Fruit fly (Drosophila melanogaster): ENCODE measurements around the gene CG12011.
A peak's percentile ranks its signal among the peaks of the same experiment; 100 is the strongest.

Gene CG12011

DNA sequence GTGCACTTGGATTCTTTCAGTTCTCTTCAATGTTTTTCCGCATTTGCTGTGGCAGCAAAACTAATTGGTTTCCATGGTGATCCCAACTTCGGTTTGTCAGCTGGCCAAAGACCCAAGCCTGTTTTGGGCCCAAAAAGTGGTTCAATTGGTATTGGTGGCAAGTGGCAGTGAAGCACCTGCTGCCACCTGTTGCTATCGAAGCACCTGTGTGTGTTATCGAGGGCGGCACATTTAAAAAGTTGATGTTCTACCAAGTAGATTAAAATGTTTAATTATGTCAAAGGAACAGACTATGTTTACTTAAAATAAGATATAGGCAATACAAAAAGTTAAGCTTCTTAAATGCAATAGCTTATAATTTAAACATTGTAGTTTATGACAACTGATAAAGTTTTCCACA, 41.2 kb downstream of the CG12011 start, which contains the start of gene Oseg4 (continued):
- TF ChIP-seq Bgb (GFP tag; IDR thresholded peaks at IDR 0.05; ENCODE audit: partially characterized antibody) (no peak), Hey (tag; optimal IDR thresholded peaks at IDR 0.05) (no peak), Mes4 (GFP tag; optimal IDR thresholded peaks at IDR 0.05) (no peak), chinmo (GFP tag; IDR thresholded peaks at IDR 0.05; ENCODE audit: partially characterized antibody) (no peak), CG9797 (GFP tag; optimal IDR thresholded peaks at IDR 0.05) (no peak), schlank (tag; optimal IDR thresholded peaks at IDR 0.05) (no peak), nom (GFP tag; optimal IDR thresholded peaks at IDR 0.05) (no peak), trem (tag; optimal IDR thresholded peaks at IDR 0.05) (peak; percentile 34), Sry-δ (GFP tag; optimal IDR thresholded peaks at IDR 0.05) (peak; percentile 7), danr (GFP tag; IDR thresholded peaks at IDR 0.05) (no peak), Sry-β (GFP tag; optimal IDR thresholded peaks at IDR 0.05) (no peak), E2f2 (GFP tag; IDR thresholded peaks at IDR 0.05) (peak; percentile 72), wdn (GFP tag; IDR thresholded peaks at IDR 0.05) (no peak), ash1 (GFP tag; optimal IDR thresholded peaks at IDR 0.05) (no peak), gro (GFP tag; optimal IDR thresholded peaks at IDR 0.05) (no peak), D19B (GFP tag; optimal IDR thresholded peaks at IDR 0.05) (no peak), CG31441 (GFP tag; IDR thresholded peaks at IDR 0.05) (no peak), mam (GFP tag; optimal IDR thresholded peaks at IDR 0.05) (no peak), br (optimal IDR thresholded peaks at IDR 0.05) (no peak), gfzf (GFP tag; optimal IDR thresholded peaks at IDR 0.05) (peak; percentile 28), pita (GFP tag; optimal IDR thresholded peaks at IDR 0.05) (no peak), CG13424 (tag; optimal IDR thresholded peaks at IDR 0.05) (no peak), CG3281 (GFP tag; optimal IDR thresholded peaks at IDR 0.05) (no peak), CG6813 (GFP tag; optimal IDR thresholded peaks at IDR 0.05) (no peak), CG34422 (GFP tag; IDR thresholded peaks at IDR 0.05) (no peak), scrt (GFP tag; optimal IDR thresholded peaks at IDR 0.05) (peak; percentile 57), Vsx1 (GFP tag; optimal IDR thresholded peaks at IDR 0.05) (no peak), kah (GFP tag; optimal IDR thresholded peaks at IDR 0.05) (peak; percentile 80), corto (GFP tag; optimal IDR thresholded peaks at IDR 0.05) (no peak), zen (tag; optimal IDR thresholded peaks at IDR 0.05) (no peak), maf-S (GFP tag; optimal IDR thresholded peaks at IDR 0.05) (no peak)

DNA sequence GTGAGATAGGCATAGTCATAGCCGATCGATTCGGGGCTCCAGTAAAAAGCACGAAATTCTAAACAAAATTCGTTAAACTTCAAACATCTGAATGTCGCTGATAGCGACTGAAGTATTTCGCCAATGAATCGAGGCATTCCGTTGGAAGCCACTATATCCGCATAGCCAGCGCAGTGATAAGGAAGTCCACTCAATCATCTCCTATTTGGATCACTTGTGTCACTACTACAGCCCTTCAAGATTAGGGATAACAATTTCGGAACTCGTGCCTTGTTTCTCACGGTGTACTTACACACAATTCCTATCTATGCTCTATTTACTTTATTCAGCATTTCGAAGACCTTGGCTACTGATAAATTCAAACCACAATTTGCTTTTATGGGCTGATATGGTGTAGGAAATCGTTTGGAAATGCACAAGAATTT, 43.5 kb downstream of the CG12011 start, which contains the start of gene PIG-Wb:
PIG-Wb (minus strand) TSS at position 209 of the 425 bp plus-strand sequence.
- TF ChIP-seq tap (tag; optimal IDR thresholded peaks at IDR 0.05) (peak; percentile 20), dysf (GFP tag; IDR thresholded peaks at IDR 0.05) (peak; percentile 35; the same call in 2 of the 3 replicates), Mes4 (GFP tag; optimal IDR thresholded peaks at IDR 0.05) (no peak), Rfx (GFP tag; IDR thresholded peaks at IDR 0.05) (0 out of 2 replicates have a peak, but pooled peaks have one; percentile 3), Pdp1 (GFP tag; optimal IDR thresholded peaks at IDR 0.05) (peak in 1 of 2 experiments; percentile 15), CG6854 (GFP tag; optimal IDR thresholded peaks at IDR 0.05) (peak; percentile 55), CG2678 (tag; optimal IDR thresholded peaks at IDR 0.05) (peak; percentile 57), Dad (GFP tag; optimal IDR thresholded peaks at IDR 0.05) (peak; percentile 4), odd (GFP tag; optimal IDR thresholded peaks at IDR 0.05) (peak; percentile 2), CG12219 (GFP tag; optimal IDR thresholded peaks at IDR 0.05) (peak; percentile 14), PHDP (tag; optimal IDR thresholded peaks at IDR 0.05) (peak; percentile 34), CG15011 (GFP tag; optimal IDR thresholded peaks at IDR 0.05) (peak; percentile 22), CG14014 (GFP tag; IDR thresholded peaks at IDR 0.05) (0 out of 2 replicates have a peak, but pooled peaks have one; percentile 32), dmrt99B (tag; optimal IDR thresholded peaks at IDR 0.05) (peak; percentile 24), Six4 (GFP tag; optimal IDR thresholded peaks at IDR 0.05) (no peak), Xbp1 (GFP tag; optimal IDR thresholded peaks at IDR 0.05) (no peak), CG8281 (tag; optimal IDR thresholded peaks at IDR 0.05) (peak; percentile 7), cwo (GFP tag; optimal IDR thresholded peaks at IDR 0.05) (peak; percentile 17), MTF-1 (GFP tag; optimal IDR thresholded peaks at IDR 0.05; ENCODE audit: borderline replicate concordance) (no peak), CG13424 (tag; optimal IDR thresholded peaks at IDR 0.05) (peak; percentile 34), CG8290 (GFP tag; optimal IDR thresholded peaks at IDR 0.05) (no peak), CG8290 (tag; optimal IDR thresholded peaks at IDR 0.05) (peak in 1 of 2 experiments; percentile 50), Hey (tag; optimal IDR thresholded peaks at IDR 0.05) (no peak)
